Fruit fly (Drosophila melanogaster): ENCODE data around the gene Det.
A peak's percentile ranks its signal among the peaks of the same experiment; 100 is the strongest.

Gene Det

DNA sequence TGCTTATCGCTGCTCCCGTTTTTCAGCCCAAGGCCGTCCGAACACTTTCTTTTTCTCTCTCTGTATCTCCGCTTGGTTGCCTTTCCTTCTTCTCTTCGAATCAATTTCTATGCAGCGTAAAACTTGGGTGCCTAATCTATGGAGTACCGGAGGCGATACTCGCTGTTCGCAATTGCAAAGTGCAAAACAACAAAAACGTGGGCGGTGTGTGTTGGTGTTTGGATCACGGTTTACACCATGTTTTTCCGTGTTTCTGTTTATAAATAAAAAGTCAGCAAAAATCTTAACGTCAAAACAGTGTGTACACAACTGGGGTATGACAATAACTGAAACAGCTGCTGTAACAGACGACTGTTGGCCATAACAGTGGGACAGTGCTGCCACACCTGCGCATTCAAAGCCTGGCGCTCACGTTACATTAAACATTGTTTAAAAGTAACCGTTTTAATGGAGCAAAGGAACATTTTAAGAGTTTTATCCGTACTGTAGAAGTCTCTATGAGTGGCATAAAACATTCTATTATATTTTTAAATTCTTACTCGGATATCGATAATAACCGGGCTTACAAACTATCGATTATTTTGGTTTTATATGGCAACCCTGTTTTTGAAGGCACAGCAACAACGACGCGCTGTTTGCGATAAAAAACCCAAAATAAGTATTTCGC is at the start of gene Det, which contains the start of gene m-cup:
TSS of gene Det (plus strand) at position 588 of the 667 bp plus-strand sequence.
TSS of gene m-cup (minus strand) at position 333 of the 667 bp plus-strand sequence.
- TF ChIP-seq rn (GFP tag; IDR thresholded peaks at IDR 0.05) (no peak), fd96Ca (GFP tag; IDR thresholded peaks at IDR 0.05) (no peak), CG4496 (GFP tag; IDR thresholded peaks at IDR 0.05) (0 out of 3 replicates have a peak, but pooled peaks have one; percentile 41)

DNA sequence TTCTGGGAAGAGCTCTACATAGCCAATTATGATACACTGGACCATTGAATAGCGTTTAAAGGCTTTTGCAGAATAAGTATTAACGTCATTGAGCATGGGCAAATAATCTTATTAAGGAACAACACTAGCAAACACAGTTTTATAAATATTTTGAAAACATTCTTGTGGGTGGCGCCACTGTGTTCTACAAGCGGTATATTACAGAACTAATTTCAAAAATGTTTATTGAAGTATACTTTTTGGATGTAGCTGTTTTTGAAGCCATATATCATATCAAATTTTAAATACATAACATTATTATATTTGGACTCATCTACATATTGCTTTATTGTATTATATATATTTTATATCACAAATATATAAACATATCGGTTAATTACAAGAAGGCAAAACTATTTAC is 40.6 kb upstream of the Det start:
- TF ChIP-seq CG12605 (GFP tag; IDR thresholded peaks at IDR 0.05) (no peak), fd96Ca (GFP tag; IDR thresholded peaks at IDR 0.05) (no peak), CG10348 (GFP tag; IDR thresholded peaks at IDR 0.05) (no peak), CG8159 (tag; optimal IDR thresholded peaks at IDR 0.05) (no peak), CG17806 (tag; optimal IDR thresholded peaks at IDR 0.05) (no peak), CG4496 (GFP tag; IDR thresholded peaks at IDR 0.05) (no peak), Pif1A (GFP tag; optimal IDR thresholded peaks at IDR 0.05) (no peak), rn (GFP tag; IDR thresholded peaks at IDR 0.05) (no peak), Snoo (tag; optimal IDR thresholded peaks at IDR 0.05) (no peak), CG32121 (GFP tag; IDR thresholded peaks at IDR 0.05) (no peak), D1 (tag; optimal IDR thresholded peaks at IDR 0.05) (no peak), EcR (GFP tag; optimal IDR thresholded peaks at IDR 0.05) (no peak), CG34367 (tag; optimal IDR thresholded peaks at IDR 0.05) (no peak)

DNA sequence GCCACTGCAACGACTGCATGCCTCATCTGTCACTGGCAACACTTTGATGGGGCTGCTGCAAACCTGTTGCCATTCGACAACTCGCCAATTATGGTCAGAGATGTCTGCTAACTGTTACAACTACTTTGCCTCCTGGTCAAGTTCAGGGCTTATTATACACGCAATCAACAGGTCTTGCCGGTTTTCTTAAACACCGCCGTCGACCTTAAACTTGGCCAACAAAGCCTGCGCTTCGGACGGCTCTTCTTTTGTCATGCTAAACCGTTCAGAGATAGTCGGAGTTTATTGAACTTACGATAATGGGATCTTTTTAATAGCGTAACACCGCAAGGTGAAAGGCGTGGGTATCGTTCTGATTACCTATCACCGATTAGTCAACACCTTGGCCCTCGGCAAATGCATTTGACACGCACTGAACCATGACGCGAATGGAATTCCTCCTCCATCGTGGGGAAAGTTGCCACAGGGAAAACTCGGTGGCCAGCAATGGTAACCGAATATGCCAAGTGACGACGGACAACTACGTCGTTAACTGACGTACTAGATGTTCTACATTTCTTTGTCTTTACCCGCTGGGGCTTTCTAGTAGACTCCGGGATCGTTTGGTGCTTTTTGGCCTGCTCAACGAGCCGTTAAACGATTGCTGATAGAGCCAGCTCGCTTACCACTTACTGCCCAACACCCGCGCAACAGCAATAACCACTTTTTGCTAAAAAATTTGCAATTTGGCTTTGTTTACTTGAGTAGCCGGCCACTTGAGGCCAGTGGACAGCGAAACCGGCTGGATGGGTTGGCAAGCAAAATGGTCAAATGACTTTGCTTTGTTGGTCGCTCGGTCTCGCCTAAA is 38.4 kb upstream of the Det start:
- no peak for TF ChIP-seq Snoo (tag; optimal IDR thresholded peaks at IDR 0.05)
- TF ChIP-seq CG9948 (tag; optimal IDR thresholded peaks at IDR 0.05): no peak
- no peak for TF ChIP-seq CG4496 (GFP tag; IDR thresholded peaks at IDR 0.05)
- no peak for TF ChIP-seq CG13204 (GFP tag; optimal IDR thresholded peaks at IDR 0.05)
- TF ChIP-seq EcR (GFP tag; optimal IDR thresholded peaks at IDR 0.05): peak; percentile 96
- no peak for TF ChIP-seq gl (tag; optimal IDR thresholded peaks at IDR 0.05)

DNA sequence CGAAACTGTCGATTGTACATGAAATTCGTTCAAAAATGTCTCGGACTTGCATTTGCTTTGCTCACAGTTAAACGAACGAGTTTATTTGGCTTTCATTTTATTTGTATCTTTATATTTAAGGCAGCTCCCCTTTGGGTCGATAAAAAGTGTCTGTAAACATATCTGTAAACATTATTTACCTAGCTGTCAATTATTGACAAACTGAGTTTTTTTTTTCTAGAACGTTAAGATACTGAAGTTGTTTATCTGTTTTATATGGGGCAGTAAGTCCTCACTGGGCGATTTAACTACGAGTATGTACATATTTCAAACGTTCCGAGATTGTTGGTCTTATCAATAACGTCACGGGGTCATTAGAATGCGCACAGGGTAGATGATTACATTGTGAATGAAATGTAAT is 33.8 kb upstream of the Det start:
- TF ChIP-seq CG15710 (tag; optimal IDR thresholded peaks at IDR 0.05): no peak
- no peak for TF ChIP-seq CG10348 (GFP tag; IDR thresholded peaks at IDR 0.05)
- TF ChIP-seq CG14655 (GFP tag; optimal IDR thresholded peaks at IDR 0.05): no peak
- no peak for TF ChIP-seq CG34367 (tag; optimal IDR thresholded peaks at IDR 0.05)
- no peak for TF ChIP-seq CG8159 (tag; optimal IDR thresholded peaks at IDR 0.05)

DNA sequence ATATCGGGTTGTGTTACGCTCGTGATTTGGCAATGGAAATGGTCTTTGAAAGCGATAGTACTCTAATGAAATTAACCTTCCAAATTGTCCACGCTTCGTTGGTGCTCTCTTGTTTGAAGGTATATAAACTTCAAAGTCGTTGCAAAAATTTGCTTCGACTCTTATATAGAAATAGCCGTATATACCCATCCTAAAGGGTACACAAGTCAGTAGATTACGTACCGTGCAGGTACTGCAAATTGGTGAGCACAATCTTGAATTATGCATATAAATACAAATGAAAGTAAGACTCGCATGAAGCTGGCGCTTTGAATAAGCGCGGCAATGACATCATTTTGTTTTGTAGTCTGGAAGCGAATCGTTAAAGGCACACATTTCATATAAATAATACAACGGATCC is 33.2 kb upstream of the Det start:
- TF ChIP-seq CG13204 (GFP tag; optimal IDR thresholded peaks at IDR 0.05) (no peak), CG8159 (tag; optimal IDR thresholded peaks at IDR 0.05) (peak; percentile 43), Pif1B (GFP tag; optimal IDR thresholded peaks at IDR 0.05) (no peak), CG10348 (GFP tag; IDR thresholded peaks at IDR 0.05) (no peak), CG14655 (GFP tag; optimal IDR thresholded peaks at IDR 0.05) (no peak), rn (GFP tag; IDR thresholded peaks at IDR 0.05) (no peak), CG9948 (tag; optimal IDR thresholded peaks at IDR 0.05) (no peak), CG12605 (GFP tag; IDR thresholded peaks at IDR 0.05) (no peak), CG8301 (tag; optimal IDR thresholded peaks at IDR 0.05) (no peak), gl (tag; optimal IDR thresholded peaks at IDR 0.05) (no peak), Pif1A (GFP tag; optimal IDR thresholded peaks at IDR 0.05) (no peak), CG17806 (tag; optimal IDR thresholded peaks at IDR 0.05) (peak; percentile 14), Ets98B (GFP tag; IDR thresholded peaks at IDR 0.05) (no peak), CG34367 (tag; optimal IDR thresholded peaks at IDR 0.05) (no peak), D1 (tag; optimal IDR thresholded peaks at IDR 0.05) (no peak), EcR (GFP tag; optimal IDR thresholded peaks at IDR 0.05) (no peak), CG32121 (GFP tag; IDR thresholded peaks at IDR 0.05) (no peak), CG15710 (tag; optimal IDR thresholded peaks at IDR 0.05) (no peak), CG4496 (GFP tag; IDR thresholded peaks at IDR 0.05) (peak; percentile 46; the same call in 2 of the 3 replicates), fd96Ca (GFP tag; IDR thresholded peaks at IDR 0.05) (no peak), Snoo (tag; optimal IDR thresholded peaks at IDR 0.05) (no peak)

DNA sequence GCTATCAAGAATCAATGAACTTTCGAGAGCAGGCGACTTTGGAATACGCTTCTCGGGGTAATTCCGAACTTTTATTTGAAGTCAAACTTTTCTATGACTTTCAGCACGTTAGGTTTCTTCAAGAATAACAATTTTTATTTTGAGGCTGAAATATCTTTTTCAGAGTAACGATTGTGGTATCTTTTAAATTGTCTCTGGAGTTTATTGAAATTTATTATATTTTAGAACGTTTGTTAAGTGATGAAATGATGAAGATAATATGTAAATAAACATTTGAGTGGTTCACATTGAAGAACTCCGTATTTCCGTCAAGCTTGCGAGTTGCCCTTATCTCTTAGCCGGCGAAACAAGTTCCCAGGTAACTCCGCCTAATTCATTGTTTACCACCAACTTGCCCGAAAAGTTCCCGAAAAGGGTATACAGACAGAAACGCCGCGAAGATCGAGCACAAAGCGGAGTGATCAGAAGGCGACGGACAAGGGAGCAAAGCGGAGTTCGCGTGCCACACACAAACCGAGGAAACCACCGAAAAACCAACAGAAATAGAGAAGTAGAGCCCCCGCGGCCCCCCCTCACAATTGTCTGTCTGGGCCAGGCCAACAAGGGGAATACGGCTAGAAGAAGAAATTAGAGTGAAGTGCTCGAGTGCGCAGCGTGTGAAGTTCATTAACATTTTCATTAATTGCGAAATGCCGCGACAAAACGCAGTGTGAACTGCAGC is 31.7 kb upstream of the Det start:
- TF ChIP-seq D1 (tag; optimal IDR thresholded peaks at IDR 0.05): no peak
- peak; percentile 80 for TF ChIP-seq EcR (GFP tag; optimal IDR thresholded peaks at IDR 0.05)
- peak; percentile 32 for TF ChIP-seq Pif1B (GFP tag; optimal IDR thresholded peaks at IDR 0.05)
- TF ChIP-seq CG9948 (tag; optimal IDR thresholded peaks at IDR 0.05): peak; percentile 56
- peak; percentile 37 for TF ChIP-seq CG8301 (tag; optimal IDR thresholded peaks at IDR 0.05)
- peak; percentile 7 for TF ChIP-seq CG17806 (tag; optimal IDR thresholded peaks at IDR 0.05)
- TF ChIP-seq CG10348 (GFP tag; IDR thresholded peaks at IDR 0.05): no peak
- no peak for TF ChIP-seq gl (tag; optimal IDR thresholded peaks at IDR 0.05)
- no peak for TF ChIP-seq CG32121 (GFP tag; IDR thresholded peaks at IDR 0.05)
- peak; percentile 66 for TF ChIP-seq Snoo (tag; optimal IDR thresholded peaks at IDR 0.05)
- peak; percentile 63 for TF ChIP-seq CG8159 (tag; optimal IDR thresholded peaks at IDR 0.05)
- TF ChIP-seq Pif1A (GFP tag; optimal IDR thresholded peaks at IDR 0.05): peak; percentile 12
- 0 out of 3 replicates have a peak, but pooled peaks have one; percentile 47 for TF ChIP-seq fd96Ca (GFP tag; IDR thresholded peaks at IDR 0.05)
- TF ChIP-seq rn (GFP tag; IDR thresholded peaks at IDR 0.05): no peak
- peak; percentile 6 for TF ChIP-seq CG13204 (GFP tag; optimal IDR thresholded peaks at IDR 0.05)
- TF ChIP-seq CG15710 (tag; optimal IDR thresholded peaks at IDR 0.05): peak; percentile 69
- TF ChIP-seq CG14655 (GFP tag; optimal IDR thresholded peaks at IDR 0.05): peak; percentile 60
- TF ChIP-seq Ets98B (GFP tag; IDR thresholded peaks at IDR 0.05): no peak
- no peak for TF ChIP-seq CG12605 (GFP tag; IDR thresholded peaks at IDR 0.05)
- peak; percentile 52 for TF ChIP-seq CG34367 (tag; optimal IDR thresholded peaks at IDR 0.05)
- peak; percentile 36; the same call in 1 of the 3 replicates for TF ChIP-seq CG4496 (GFP tag; IDR thresholded peaks at IDR 0.05)

All from whole organism, pupa.